Worm (Caenorhabditis elegans) whole organism, mixed stage, embryonic: ENCODE results near the gene D1053.2.

Experiments used
- blmp-1 ChIP-seq: fragments of 150-350 bp; optimal IDR thresholded peaks from 2 replicates; lab custom pipeline; 2014; ENCODE audit warnings: missing biosample characterization, missing genetic modification characterization
- ces-1 ChIP-seq: fragments of 150-350 bp; optimal IDR thresholded peaks from 2 replicates; lab custom pipeline; 2014; ENCODE audit warnings: missing biosample characterization, missing genetic modification reagents, missing genetic modification characterization
- elt-3 ChIP-seq: fragments of 150-350 bp; optimal IDR thresholded peaks from 2 replicates; lab custom pipeline; 2014; ENCODE audit warnings: missing biosample characterization, missing genetic modification characterization
- lin-13 ChIP-seq: fragments of 150-350 bp; optimal IDR thresholded peaks from 2 replicates; lab custom pipeline; 2014; ENCODE audit warnings: missing biosample characterization, missing genetic modification characterization
- lsy-2 ChIP-seq: fragments of 150-350 bp; optimal IDR thresholded peaks from 2 replicates; lab custom pipeline; 2014; ENCODE audit warnings: missing biosample characterization, missing genetic modification characterization
- nhr-12 ChIP-seq: fragments of 150-350 bp; optimal IDR thresholded peaks from 2 replicates; lab custom pipeline; 2014; ENCODE audit warnings: missing biosample characterization, missing genetic modification characterization
- nhr-237 ChIP-seq: fragments of 150-350 bp; optimal IDR thresholded peaks from 2 replicates; lab custom pipeline; 2014; ENCODE audit warnings: missing biosample characterization, missing genetic modification characterization
- unc-62 ChIP-seq: fragments of 150-350 bp; optimal IDR thresholded peaks from 2 replicates; lab custom pipeline; 2014; ENCODE audit warnings: missing biosample characterization, missing genetic modification reagents, missing genetic modification characterization
- ztf-11 ChIP-seq: fragments of 150-350 bp; optimal IDR thresholded peaks from 2 replicates; lab custom pipeline; 2014; ENCODE audit warnings: missing biosample characterization, missing genetic modification characterization

DNA sequence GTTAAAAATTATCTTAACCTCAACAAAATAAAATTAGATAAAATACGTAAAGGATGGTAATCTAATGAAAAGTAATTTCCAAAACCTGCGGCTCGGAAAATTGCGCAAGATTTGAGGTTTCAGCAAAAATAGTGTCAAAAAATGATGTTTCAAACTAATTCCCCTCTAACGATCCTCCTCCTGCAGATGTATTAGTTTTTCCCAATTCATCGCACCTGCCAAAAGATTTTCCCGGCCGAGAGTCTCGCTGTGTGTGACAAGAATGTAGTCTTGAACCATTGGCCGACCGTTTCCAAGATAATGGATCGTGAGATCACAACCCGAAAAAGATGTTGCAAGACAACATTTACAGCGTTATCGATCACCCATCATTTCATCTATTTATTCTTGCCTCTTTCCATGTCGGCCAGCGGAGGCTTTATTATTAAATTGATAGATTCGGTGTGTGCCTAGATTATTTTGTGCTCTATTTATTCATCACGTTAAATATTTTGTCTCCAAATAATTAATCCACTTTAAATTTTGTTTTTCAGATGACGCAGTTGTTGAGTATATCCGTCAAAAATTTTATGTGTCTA lies 37.8 kb upstream of the D1053.2 start, which contains the start of the genes C44C10.10 and C44C10.5:
- no peak for TF ChIP-seq ces-1 (GFP tag; lab: Kevin White, UChicago)
- no peak for TF ChIP-seq nhr-12 (tag; lab: Kevin White, UChicago)
- no peak for TF ChIP-seq lsy-2
- TF ChIP-seq unc-62 (GFP tag; lab: Kevin White, UChicago): no peak
- no peak for TF ChIP-seq ztf-11
- no peak for TF ChIP-seq nhr-237
- no peak for TF ChIP-seq lin-13
- no peak for TF ChIP-seq elt-3 (tag; lab: Kevin White, UChicago)
- no peak for TF ChIP-seq blmp-1 (tag; lab: Kevin White, UChicago)
